Worm (Caenorhabditis elegans) whole organism, young adult: ENCODE results near the gene clc-12.

Experiments used
- B0019.2 ChIP-seq: fragments of 200-800 bp; sonication (Bioruptor generic); conservative IDR thresholded peaks from 2 replicates; pipeline ENCODE4 v1.3.6; 2022; ENCODE audit warnings: missing genetic modification reagents, missing genetic modification characterization, missing compliant biosample characterization
- B0035.1 ChIP-seq: sonication (generic microtip); optimal IDR thresholded peaks from 2 replicates; lab custom pipeline; 2016; ENCODE audit warnings: missing genetic modification characterization, mild to moderate bottlenecking, missing compliant biosample characterization, missing genotype, missing genetic modification reagents
- C06A6.2 ChIP-seq: fragments of 200-800 bp; sonication (Bioruptor generic); conservative IDR thresholded peaks from 2 replicates; pipeline ENCODE4 v1.3.6; 2022; ENCODE audit warnings: missing genetic modification characterization, missing compliant biosample characterization
- C17E4.6 ChIP-seq: fragments of 200-800 bp; sonication (Bioruptor generic); IDR thresholded peaks from 2 replicates; pipeline ENCODE4 v1.3.6; 2022; ENCODE audit warnings: missing genetic modification reagents, missing genetic modification characterization, missing compliant biosample characterization
- F22D6.2 ChIP-seq: sonication (generic microtip); optimal IDR thresholded peaks from 2 replicates; lab custom pipeline; 2016; ENCODE audit warnings: mild to moderate bottlenecking, missing genetic modification characterization, missing compliant biosample characterization
- F49E8.2 ChIP-seq: sonication (generic microtip); optimal IDR thresholded peaks from 3 replicates; lab custom pipeline; 2017; ENCODE audit warnings: missing genetic modification characterization, mild to moderate bottlenecking, missing compliant biosample characterization, antibody characterized with exemption, moderate library complexity; ENCODE audit not compliant: insufficient read depth
- K11D2.4 ChIP-seq: fragments of 200-800 bp; sonication (Bioruptor generic); IDR thresholded peaks from 2 replicates; pipeline ENCODE4 v1.3.6; 2022; ENCODE audit warnings: missing genetic modification reagents, missing genetic modification characterization, missing compliant biosample characterization
- K12H6.12 ChIP-seq: fragments of 200-800 bp; sonication (Bioruptor generic); optimal IDR thresholded peaks from 2 replicates; lab custom pipeline; 2018; ENCODE audit warnings: mild to moderate bottlenecking, missing genetic modification characterization, missing compliant biosample characterization
- Y56A3A.18 ChIP-seq: fragments of 200-800 bp; sonication (Bioruptor generic); IDR thresholded peaks from 2 replicates; pipeline ENCODE4 v1.3.6; 2022; ENCODE audit warnings: missing genetic modification reagents, missing genetic modification characterization, missing compliant biosample characterization
- Y79H2A.3 ChIP-seq: fragments of 200-800 bp; sonication (Bioruptor generic); conservative IDR thresholded peaks from 2 replicates; pipeline ENCODE4 v1.3.6; 2022; ENCODE audit warnings: missing genetic modification reagents, missing genetic modification characterization, missing compliant biosample characterization
- bed-1 ChIP-seq: fragments of 200-800 bp; sonication (Bioruptor generic); IDR thresholded peaks from 2 replicates; pipeline ENCODE4 v1.3.6; 2022; ENCODE audit warnings: missing genetic modification reagents, missing genetic modification characterization, missing compliant biosample characterization
- ceh-58 ChIP-seq: fragments of 200-800 bp; sonication (Bioruptor generic); IDR thresholded peaks from 2 replicates; pipeline ENCODE4 v1.3.6; 2022; ENCODE audit warnings: missing genetic modification characterization, missing compliant biosample characterization
- dox-1 ChIP-seq: fragments of 200-800 bp; sonication (Bioruptor generic); IDR thresholded peaks from 2 replicates; pipeline ENCODE4 v1.3.6; 2022; ENCODE audit warnings: missing genetic modification reagents, missing genetic modification characterization, missing compliant biosample characterization
- dpff-1 ChIP-seq: sonication (generic microtip); optimal IDR thresholded peaks from 2 replicates; lab custom pipeline; 2017; ENCODE audit warnings: mild to moderate bottlenecking, missing genetic modification characterization, missing compliant biosample characterization
- efl-1 ChIP-seq: fragments of 150-350 bp; optimal IDR thresholded peaks from 2 replicates; lab custom pipeline; 2014; ENCODE audit warnings: missing biosample characterization, missing genetic modification reagents, missing genetic modification characterization
- ekl-4 ChIP-seq: fragments of 200-800 bp; sonication (Bioruptor generic); IDR thresholded peaks from 2 replicates; pipeline ENCODE4 v1.3.6; 2022; ENCODE audit warnings: missing genetic modification reagents, missing genetic modification characterization, missing compliant biosample characterization
- ets-4 ChIP-seq: fragments of 200-800 bp; sonication (Bioruptor generic); optimal IDR thresholded peaks from 2 replicates; lab custom pipeline; 2018; ENCODE audit warnings: mild to moderate bottlenecking, missing genetic modification characterization, missing compliant biosample characterization
- fkh-3 ChIP-seq: sonication (generic microtip); optimal IDR thresholded peaks from 2 replicates; lab custom pipeline; 2016; ENCODE audit warnings: mild to moderate bottlenecking, missing genetic modification characterization, missing compliant biosample characterization
- him-1 ChIP-seq: sonication (generic microtip); optimal IDR thresholded peaks from 2 replicates; lab custom pipeline; 2016; ENCODE audit warnings: missing genotype, missing genetic modification reagents, missing genetic modification characterization, missing compliant biosample characterization
- hlh-12 ChIP-seq: sonication (generic microtip); optimal IDR thresholded peaks from 2 replicates; lab custom pipeline; 2016; ENCODE audit warnings: missing genetic modification characterization, missing compliant biosample characterization
- hmg-20 ChIP-seq: fragments of 200-800 bp; sonication (Bioruptor generic); IDR thresholded peaks from 2 replicates; pipeline ENCODE4 v1.3.6; 2022; ENCODE audit warnings: missing genetic modification reagents, missing genetic modification characterization, missing compliant biosample characterization
- hrde-1 ChIP-seq: sonication (generic microtip); optimal IDR thresholded peaks from 2 replicates; lab custom pipeline; 2016; ENCODE audit warnings: missing genetic modification characterization, mild to moderate bottlenecking, missing compliant biosample characterization, moderate library complexity, missing genotype, missing genetic modification reagents, borderline replicate concordance
- let-526 ChIP-seq: fragments of 200-800 bp; sonication (Bioruptor generic); IDR thresholded peaks from 2 replicates; pipeline ENCODE4 v1.3.6; 2022; ENCODE audit warnings: missing genetic modification reagents, missing genetic modification characterization, missing compliant biosample characterization
- lsl-1 ChIP-seq: fragments of 200-800 bp; sonication (Bioruptor generic); optimal IDR thresholded peaks from 2 replicates; lab custom pipeline; 2018; ENCODE audit warnings: mild to moderate bottlenecking, missing genetic modification characterization, moderate library complexity, missing compliant biosample characterization
- madf-6 ChIP-seq: fragments of 200-800 bp; sonication (Bioruptor generic); IDR thresholded peaks from 2 replicates; pipeline ENCODE4 v1.3.6; 2022; ENCODE audit warnings: missing genetic modification reagents, missing genetic modification characterization, missing compliant biosample characterization
- nhr-179 ChIP-seq: sonication (generic microtip); optimal IDR thresholded peaks from 2 replicates; lab custom pipeline; 2016; ENCODE audit warnings: mild to moderate bottlenecking, missing genetic modification characterization, missing compliant biosample characterization
- nhr-27 ChIP-seq: fragments of 200-800 bp; sonication (Bioruptor generic); optimal IDR thresholded peaks from 2 replicates; lab custom pipeline; 2018; ENCODE audit warnings: mild to moderate bottlenecking, missing genetic modification characterization, moderate library complexity, missing compliant biosample characterization
- nhr-80 ChIP-seq: sonication (generic microtip); optimal IDR thresholded peaks from 2 replicates; lab custom pipeline; 2016; ENCODE audit warnings: missing genetic modification characterization, missing compliant biosample characterization
- pha-4 ChIP-seq: fragments of 150-350 bp; sonication (generic microtip); optimal IDR thresholded peaks from 2 replicates; lab custom pipeline; 2014; ENCODE audit warnings: missing biosample characterization, missing genetic modification reagents, missing genetic modification characterization
- rpc-1 ChIP-seq, 2 experiments: fragments of 150-350 bp in 1 of 2; sonication (generic microtip) in 1 of 2; optimal IDR thresholded peaks; 2 replicates each; lab custom pipeline; 2014 to 2018; ENCODE audit warnings: missing biosample characterization in 1 of 2, missing genetic modification characterization in 1 of 2, missing genetic modification reagents in 1 of 2, missing genotype in 1 of 2
- sptf-2 ChIP-seq: fragments of 200-800 bp; sonication (Bioruptor generic); optimal IDR thresholded peaks from 2 replicates; lab custom pipeline; 2018; ENCODE audit warnings: mild to moderate bottlenecking, missing genetic modification characterization, missing compliant biosample characterization
- tlf-1 ChIP-seq: fragments of 200-800 bp; sonication (Bioruptor generic); optimal IDR thresholded peaks from 2 replicates; lab custom pipeline; 2018; ENCODE audit warnings: mild to moderate bottlenecking, missing genetic modification characterization, missing compliant biosample characterization
- zim-3 ChIP-seq: sonication (generic microtip); optimal IDR thresholded peaks from 2 replicates; lab custom pipeline; 2017; ENCODE audit warnings: mild to moderate bottlenecking, missing genetic modification characterization, moderate library complexity, missing compliant biosample characterization
- ztf-18 ChIP-seq: sonication (generic microtip); optimal IDR thresholded peaks from 2 replicates; lab custom pipeline; 2016; ENCODE audit warnings: missing genotype, mild to moderate bottlenecking, missing genetic modification characterization, missing compliant biosample characterization
- ztf-25 ChIP-seq: fragments of 200-800 bp; sonication (Bioruptor generic); IDR thresholded peaks from 2 replicates; pipeline ENCODE4 v1.3.6; 2022; ENCODE audit warnings: missing genetic modification reagents, missing genetic modification characterization, missing compliant biosample characterization
- ztf-26 ChIP-seq: sonication (generic microtip); optimal IDR thresholded peaks from 2 replicates; lab custom pipeline; 2017; ENCODE audit warnings: missing genetic modification characterization, missing compliant biosample characterization
- ztf-6 ChIP-seq: fragments of 200-800 bp; sonication (Bioruptor generic); IDR thresholded peaks from 2 replicates; pipeline ENCODE4 v1.3.6; 2022; ENCODE audit warnings: missing genetic modification reagents, missing genetic modification characterization, missing compliant biosample characterization

Gene clc-12

ce11 chrV:17021361-17021760 lies 12.2 kb upstream of the clc-12 start, which contains the start of gene F49H6.12:
TSS of gene F49H6.12 (minus strand) at chrV:17021461.
- no peak for TF ChIP-seq ceh-58 (GFP tag; lab: Robert Waterston, UW)
- TF ChIP-seq K12H6.12: no peak
- TF ChIP-seq C17E4.6 (GFP tag; lab: Robert Waterston, UW): no peak
- no peak for TF ChIP-seq tlf-1
- no peak for TF ChIP-seq Y79H2A.3 (GFP tag; lab: Robert Waterston, UW)
- TF ChIP-seq him-1 (tag; lab: Kevin White, UChicago): no peak
- no peak for TF ChIP-seq zim-3
- no peak for TF ChIP-seq F49E8.2 (tag; lab: Kevin White, UChicago)
- TF ChIP-seq ekl-4 (GFP tag; lab: Robert Waterston, UW): no peak
- no peak for TF ChIP-seq hrde-1 (tag; lab: Kevin White, UChicago)
- no peak for TF ChIP-seq rpc-1 (optimal IDR thresholded peaks at IDR 0.05; lab: Kevin White, UChicago)
- no peak for TF ChIP-seq rpc-1 (tag; optimal IDR thresholded peaks at IDR 0.05; lab: Kevin White, UChicago)
- no peak for TF ChIP-seq madf-6 (GFP tag; lab: Robert Waterston, UW)
- no peak for TF ChIP-seq lsl-1 (GFP tag; lab: Kevin White, UChicago)

- TF ChIP-seq sptf-2 (GFP tag; lab: Kevin White, UChicago) (no peak), C06A6.2 (no peak), efl-1 (GFP tag; lab: Kevin White, UChicago) (no peak), nhr-179 (tag; lab: Kevin White, UChicago) (no peak), ztf-26 (tag; lab: Kevin White, UChicago) (no peak), dpff-1 (tag; lab: Kevin White, UChicago) (no peak), hmg-20 (GFP tag; lab: Robert Waterston, UW) (no peak), F22D6.2 (tag; lab: Kevin White, UChicago) (no peak), B0035.1 (tag; lab: Kevin White, UChicago) (no peak)
Observed at ce11 chrV:17019690-17020089, 10.5 kb upstream of the clc-12 start, which contains the start of gene F49H6.17. TSS of gene F49H6.17 (plus strand) at chrV:17019990.

ce11 chrV:17016787-17017186 lies 7.6 kb upstream of the clc-12 start, which contains the start of gene srh-97:
TSS of gene srh-97 (plus strand) at chrV:17017087.
- no peak for TF ChIP-seq hlh-12 (tag; lab: Kevin White, UChicago)
- no peak for TF ChIP-seq nhr-179 (tag; lab: Kevin White, UChicago)
- TF ChIP-seq Y56A3A.18 (GFP tag; lab: Robert Waterston, UW): no peak
- no peak for TF ChIP-seq ztf-18 (tag; lab: Kevin White, UChicago)
- no peak for TF ChIP-seq B0019.2 (GFP tag; lab: Robert Waterston, UW)
- TF ChIP-seq let-526: no peak
- TF ChIP-seq fkh-3 (tag; lab: Kevin White, UChicago): no peak
- TF ChIP-seq ztf-6 (GFP tag; lab: Robert Waterston, UW): no peak
- TF ChIP-seq bed-1 (GFP tag; lab: Robert Waterston, UW): no peak

- no peak for TF ChIP-seq ztf-6 (GFP tag; lab: Robert Waterston, UW)
- peak; percentile 44 for TF ChIP-seq nhr-80 (tag; lab: Kevin White, UChicago)
- no peak for TF ChIP-seq K11D2.4 (GFP tag; lab: Robert Waterston, UW)
- TF ChIP-seq nhr-27 (tag; lab: Kevin White, UChicago): no peak
- TF ChIP-seq pha-4: no peak
- no peak for TF ChIP-seq let-526
- TF ChIP-seq fkh-3 (tag; lab: Kevin White, UChicago): no peak
- TF ChIP-seq ets-4 (GFP tag; lab: Kevin White, UChicago): peak; percentile 20
- TF ChIP-seq ztf-25 (GFP tag; lab: Robert Waterston, UW): no peak
- TF ChIP-seq dox-1 (GFP tag; lab: Robert Waterston, UW): 0 out of 2 replicates have a peak, but pooled peaks have one; percentile 28
- no peak for TF ChIP-seq nhr-179 (tag; lab: Kevin White, UChicago)
Observed at ce11 chrV:17014050-17014449, 4.9 kb upstream of the clc-12 start, which contains the start of gene clc-13. TSS of gene clc-13 (plus strand) at chrV:17014408.
